Fruit fly (Drosophila melanogaster): Measurements from ENCODE around the gene CG10077.

CG10077 gene

dm6 chr3L:6995364-6995749 lies 39.7 kb upstream of the CG10077 start (continued):
- TF ChIP-seq E2f2 (GFP tag; IDR thresholded peaks at IDR 0.05): peak; percentile 35; the same call in 1 of the 2 replicates

dm6 chr3L:6994464-6995363 lies 39.0 kb upstream of the CG10077 start:
- TF ChIP-seq CG14710 (tag; optimal IDR thresholded peaks at IDR 0.05) (peak; percentile 29), Sry-δ (GFP tag; optimal IDR thresholded peaks at IDR 0.05) (peak; percentile 19), pzg (GFP tag; optimal IDR thresholded peaks at IDR 0.05) (peak; percentile 38), trem (tag; optimal IDR thresholded peaks at IDR 0.05) (peak; percentile 68), CG3281 (GFP tag; optimal IDR thresholded peaks at IDR 0.05) (peak; percentile 87), CG14014 (GFP tag; IDR thresholded peaks at IDR 0.05) (peak; percentile 5; the same call in 1 of the 2 replicates), CG2712 (tag; optimal IDR thresholded peaks at IDR 0.05) (peak; percentile 10), CG10267 (tag; optimal IDR thresholded peaks at IDR 0.05) (peak; percentile 16), CG32532 (GFP tag; IDR thresholded peaks at IDR 0.05) (peak; percentile 28; the same call in 1 of the 2 replicates), CG42726 (GFP tag; IDR thresholded peaks at IDR 0.05; ENCODE audit: partially characterized antibody) (peak; percentile 15; the same call in 1 of the 2 replicates), CG6791 (GFP tag; IDR thresholded peaks at IDR 0.05; ENCODE audit: partially characterized antibody) (peak; percentile 7; the same call in 1 of the 3 replicates), abd-A (tag; optimal IDR thresholded peaks at IDR 0.05) (peak; percentile 42), Dip2 (GFP tag; IDR thresholded peaks at IDR 0.05) (peak; percentile 66), CG7928 (GFP tag; optimal IDR thresholded peaks at IDR 0.05) (peak; percentile 90), vvl (GFP tag; IDR thresholded peaks at IDR 0.05) (peak; percentile 17; the same call in 1 of the 2 replicates), pita (GFP tag; optimal IDR thresholded peaks at IDR 0.05) (peak; percentile 60), knrl (GFP tag; IDR thresholded peaks at IDR 0.05; ENCODE audit: partially characterized antibody) (peak; percentile 38; the same call in 1 of the 3 replicates), CG15514 (GFP tag; optimal IDR thresholded peaks at IDR 0.05) (peak; percentile 22), E2f2 (GFP tag; IDR thresholded peaks at IDR 0.05) (peak; percentile 78), CTCF (GFP tag; optimal IDR thresholded peaks at IDR 0.05) (peak; percentile 91), CG2199 (GFP tag; IDR thresholded peaks at IDR 0.05) (0 out of 3 replicates have a peak, but pooled peaks have one; percentile 9), amos (GFP tag; IDR thresholded peaks at IDR 0.05; ENCODE audit: partially characterized antibody) (0 out of 2 replicates have a peak, but pooled peaks have one; percentile 4), Rfx (GFP tag; IDR thresholded peaks at IDR 0.05) (0 out of 2 replicates have a peak, but pooled peaks have one; percentile 12), Dp (GFP tag; optimal IDR thresholded peaks at IDR 0.05) (peak; percentile 62), Bgb (GFP tag; IDR thresholded peaks at IDR 0.05; ENCODE audit: partially characterized antibody) (peak; percentile 47)

- no peak for TF ChIP-seq bbx (GFP tag; IDR thresholded peaks at IDR 0.05; ENCODE audit: partially characterized antibody)
- TF ChIP-seq bcd (GFP tag; optimal IDR thresholded peaks at IDR 0.05): no peak
- TF ChIP-seq ara (GFP tag; IDR thresholded peaks at IDR 0.05): 0 out of 2 replicates have a peak, but pooled peaks have one; percentile 33
- no peak for TF ChIP-seq Dbx (GFP tag; IDR thresholded peaks at IDR 0.05)
- no peak for TF ChIP-seq CG11504 (tag; optimal IDR thresholded peaks at IDR 0.05)
- TF ChIP-seq hb (GFP tag; IDR thresholded peaks at IDR 0.05; ENCODE audit: partially characterized antibody): no peak
- no peak for TF ChIP-seq CG3838 (GFP tag; optimal IDR thresholded peaks at IDR 0.05)
- no peak for TF ChIP-seq CG7372 (GFP tag; IDR thresholded peaks at IDR 0.05)
- TF ChIP-seq prd (optimal IDR thresholded peaks at IDR 0.05): no peak
- TF ChIP-seq prd (GFP tag; IDR thresholded peaks at IDR 0.05): peak; percentile 36; the same call in 2 of the 3 replicates
- TF ChIP-seq CG14710 (tag; optimal IDR thresholded peaks at IDR 0.05): no peak
- no peak for TF ChIP-seq CG31388 (GFP tag; optimal IDR thresholded peaks at IDR 0.05)
- TF ChIP-seq pros (GFP tag; optimal IDR thresholded peaks at IDR 0.05): no peak
- no peak for TF ChIP-seq Sox102F (GFP tag; optimal IDR thresholded peaks at IDR 0.05)
- no peak for TF ChIP-seq CG1792 (GFP tag; optimal IDR thresholded peaks at IDR 0.05)
- no peak for TF ChIP-seq Camta (GFP tag; optimal IDR thresholded peaks at IDR 0.05)
- TF ChIP-seq NFAT (GFP tag; IDR thresholded peaks at IDR 0.05): no peak
- TF ChIP-seq Ptx1 (GFP tag; IDR thresholded peaks at IDR 0.05): no peak
- no peak for TF ChIP-seq nmo (GFP tag; optimal IDR thresholded peaks at IDR 0.05)
- TF ChIP-seq CG2712 (tag; optimal IDR thresholded peaks at IDR 0.05): peak; percentile 29
- TF ChIP-seq ash1 (GFP tag; optimal IDR thresholded peaks at IDR 0.05): no peak
- no peak for TF ChIP-seq CG17328 (GFP tag; IDR thresholded peaks at IDR 0.05)
- TF ChIP-seq insv (GFP tag; optimal IDR thresholded peaks at IDR 0.05): no peak
These were observed 37.6 kb upstream of the CG10077 start for dm6 chr3L:6993350-6993749.

All from whole organism, embryonic.